Worm (Caenorhabditis elegans) whole organism, young adult: ENCODE measurements around the gene R160.10.

Experiments used
- B0019.2 ChIP-seq: fragments of 200-800 bp; sonication (Bioruptor generic); conservative IDR thresholded peaks from 2 replicates; pipeline ENCODE4 v1.3.6; 2022; ENCODE audit warnings: missing genetic modification reagents, missing genetic modification characterization, missing compliant biosample characterization
- cebp-1 ChIP-seq, 2 experiments: fragments of 200-800 bp in 1 of 2; sonication (Bioruptor generic) in 1 of 2; sonication (generic microtip) in 1 of 2; IDR thresholded peaks in 1 of 2; optimal IDR thresholded peaks in 1 of 2; 2 replicates each; pipeline versions ENCODE4 v1.3.6 to Lab custom; 2017 to 2022; ENCODE audit warnings: missing compliant biosample characterization in 2 of 2, missing genetic modification characterization in 2 of 2, mild to moderate bottlenecking in 1 of 2, missing genetic modification reagents in 1 of 2, moderate library complexity in 1 of 2
- dpl-1 ChIP-seq: fragments of 150-350 bp; optimal IDR thresholded peaks from 2 replicates; lab custom pipeline; 2014; ENCODE audit warnings: missing biosample characterization, missing genetic modification reagents, missing genetic modification characterization
- let-607 ChIP-seq, 2 experiments: fragments of 200-800 bp in 1 of 2; sonication (Bioruptor generic) in 1 of 2; sonication (generic microtip) in 1 of 2; optimal IDR thresholded peaks; 2 replicates each; lab custom pipeline; 2016 to 2018; ENCODE audit warnings: mild to moderate bottlenecking in 2 of 2, missing compliant biosample characterization in 2 of 2, missing genetic modification characterization in 2 of 2, moderate library complexity in 2 of 2, missing genotype in 1 of 2
- nfya-1 ChIP-seq: sonication (generic microtip); optimal IDR thresholded peaks from 2 replicates; lab custom pipeline; 2017; ENCODE audit warnings: antibody characterized with exemption, missing compliant biosample characterization, missing genetic modification characterization, borderline replicate concordance; ENCODE audit not compliant: insufficient read depth
- nfya-2 ChIP-seq: fragments of 200-800 bp; sonication (Bioruptor generic); IDR thresholded peaks from 2 replicates; pipeline ENCODE4 v1.3.6; 2022; ENCODE audit warnings: missing genetic modification reagents, missing genetic modification characterization, missing compliant biosample characterization
- pha-4 ChIP-seq: fragments of 150-350 bp; sonication (generic microtip); optimal IDR thresholded peaks from 2 replicates; lab custom pipeline; 2014; ENCODE audit warnings: missing biosample characterization, missing genetic modification reagents, missing genetic modification characterization
- somi-1 ChIP-seq: fragments of 200-800 bp; sonication (Bioruptor generic); optimal IDR thresholded peaks from 2 replicates; lab custom pipeline; 2018; ENCODE audit warnings: mild to moderate bottlenecking, missing genetic modification characterization, missing compliant biosample characterization
- unc-62 ChIP-seq: fragments of 150-350 bp; optimal IDR thresholded peaks from 2 replicates; lab custom pipeline; 2014; ENCODE audit warnings: missing biosample characterization, missing genetic modification reagents, missing genetic modification characterization

DNA sequence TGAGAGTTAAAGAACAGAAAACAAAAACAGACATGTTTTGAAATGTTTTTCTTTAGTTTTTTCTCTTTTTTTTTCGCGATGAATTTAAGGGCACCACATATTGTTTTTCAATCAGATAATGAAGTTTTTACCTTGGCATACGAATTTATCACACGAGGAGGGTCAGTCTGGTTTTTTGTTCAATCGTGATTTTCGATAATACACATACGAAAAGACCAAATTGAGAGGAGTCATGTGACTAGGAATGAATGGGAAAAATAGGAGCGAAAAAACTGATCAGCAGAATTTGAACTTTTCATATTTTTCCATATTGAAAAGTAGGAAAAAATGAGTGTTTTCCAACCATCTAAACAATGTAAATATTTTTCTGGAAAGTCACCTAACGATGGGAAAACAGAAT is 19.2 kb upstream of the R160.10 start:
- TF ChIP-seq unc-62 (GFP tag; lab: Kevin White, UChicago) (no peak), B0019.2 (GFP tag; lab: Robert Waterston, UW) (no peak), let-607 (tag; optimal IDR thresholded peaks at IDR 0.05; lab: Kevin White, UChicago) (no peak), nfya-2 (GFP tag; lab: Robert Waterston, UW) (no peak), somi-1 (no peak), dpl-1 (GFP tag; lab: Kevin White, UChicago) (no peak), cebp-1 (GFP tag; IDR thresholded peaks at IDR 0.05; lab: Robert Waterston, UW) (no peak), cebp-1 (tag; optimal IDR thresholded peaks at IDR 0.05; lab: Kevin White, UChicago) (no peak), nfya-1 (tag; lab: Kevin White, UChicago) (no peak), pha-4 (tag; lab: Kevin White, UChicago) (no peak)
